Fruit fly (Drosophila melanogaster): ENCODE measurements around the gene CG10098.

Gene CG10098

dm6 chr3R:7122172-7123072, 1.9 kb upstream of the CG10098 start:
- TF ChIP-seq noc (tag; optimal IDR thresholded peaks at IDR 0.05) = no peak

dm6 chr3R:7123073-7123572, 1.2 kb upstream of the CG10098 start:
- no peak for TF ChIP-seq noc (tag; optimal IDR thresholded peaks at IDR 0.05)

- TF ChIP-seq noc (tag; optimal IDR thresholded peaks at IDR 0.05) = no peak
Measured at dm6 chr3R:7123699-7124098, 649 bp upstream of the CG10098 start.

dm6 chr3R:7127966-7128365, 3.6 kb downstream of the CG10098 start, which contains the start of gene CG10068:
TSS of gene CG10068 (minus strand) at chr3R:7128027.
- TF ChIP-seq noc (tag; optimal IDR thresholded peaks at IDR 0.05) = peak; percentile 84

- TF ChIP-seq noc (tag; optimal IDR thresholded peaks at IDR 0.05) = peak; percentile 80
Measured at dm6 chr3R:7129280-7130069, 5.1 kb downstream of the CG10098 start, which contains the start of gene CG31248. TSS of gene CG31248 (plus strand) at chr3R:7129320.

dm6 chr3R:7130827-7131226, 6.5 kb downstream of the CG10098 start:
- no peak for TF ChIP-seq noc (tag; optimal IDR thresholded peaks at IDR 0.05)

- TF ChIP-seq noc (tag; optimal IDR thresholded peaks at IDR 0.05) = no peak
Measured at dm6 chr3R:7131260-7131659, 6.9 kb downstream of the CG10098 start, which contains the start of gene CG31493. TSS of gene CG31493 (plus strand) at chr3R:7131560.

dm6 chr3R:7134715-7135505, 10.6 kb downstream of the CG10098 start:
- no peak for TF ChIP-seq noc (tag; optimal IDR thresholded peaks at IDR 0.05)

dm6 chr3R:7135881-7136280, 11.5 kb downstream of the CG10098 start, which contains the start of gene Fer1:
TSS of gene Fer1 (plus strand) at chr3R:7136206.
- TF ChIP-seq noc (tag; optimal IDR thresholded peaks at IDR 0.05) = no peak

- TF ChIP-seq noc (tag; optimal IDR thresholded peaks at IDR 0.05) = no peak
Measured at dm6 chr3R:7137207-7137606, 12.9 kb downstream of the CG10098 start.

dm6 chr3R:7138058-7138457, 13.7 kb downstream of the CG10098 start:
- no peak for TF ChIP-seq noc (tag; optimal IDR thresholded peaks at IDR 0.05)

- TF ChIP-seq noc (tag; optimal IDR thresholded peaks at IDR 0.05) = no peak
Measured at dm6 chr3R:7139188-7140038, 15.1 kb downstream of the CG10098 start.

dm6 chr3R:7142580-7142979, 18.2 kb downstream of the CG10098 start:
- TF ChIP-seq noc (tag; optimal IDR thresholded peaks at IDR 0.05) = no peak

dm6 chr3R:7144245-7144904, 20.0 kb downstream of the CG10098 start, which contains the start of the genes CG14610 and CG2656:
TSS of gene CG14610 (minus strand) at chr3R:7144295.
TSS of gene CG2656 (plus strand) at chr3R:7144724.
- TF ChIP-seq noc (tag; optimal IDR thresholded peaks at IDR 0.05) = no peak

Data from whole organism, larva.